Worm (Caenorhabditis elegans): Measurements from ENCODE around the gene srx-6.
A peak's percentile ranks its signal among the peaks of the same experiment; 100 is the strongest.
"Not testable (repeated sequence)": the region's sequence is repeated elsewhere in the genome, so short reads cannot be mapped to it uniquely, and the experiment has no call there.

The srx-6 gene

ce11 chrV:7321915-7322314, 8.8 kb upstream of the srx-6 start, which contains the start of gene F10G2.10:
Gene F10G2.10 (plus strand): TSS chrV:7322215.
- no peak for TF ChIP-seq nhr-42 (GFP tag; IDR thresholded peaks at IDR 0.05)
- TF ChIP-seq unc-62 (GFP tag; optimal IDR thresholded peaks at IDR 0.05 in 1 of 2) = peak in 1 of 2 experiments; percentile 39
- no peak for TF ChIP-seq unc-62 (tag; optimal IDR thresholded peaks at IDR 0.05)
- TF ChIP-seq hmg-1.1 (GFP tag; IDR thresholded peaks at IDR 0.05) = no peak
- TF ChIP-seq tag-97 (GFP tag; IDR thresholded peaks at IDR 0.05) = no peak
- TF ChIP-seq spr-3 (GFP tag; optimal IDR thresholded peaks at IDR 0.05) = no peak

ce11 chrV:7320909-7321308, 7.8 kb upstream of the srx-6 start, which contains the start of gene lmd-4:
Gene lmd-4 (minus strand): TSS chrV:7321009.
- TF ChIP-seq F49E8.2 (tag; optimal IDR thresholded peaks at IDR 0.05; ENCODE audit: borderline replicate concordance) = no peak
- TF ChIP-seq mxl-3 (GFP tag; optimal IDR thresholded peaks at IDR 0.05) = no peak
- no peak for TF ChIP-seq hif-1 (tag; optimal IDR thresholded peaks at IDR 0.05)
- TF ChIP-seq ceh-82 (tag; optimal IDR thresholded peaks at IDR 0.05) = no peak
- TF ChIP-seq nhr-41 (GFP tag; IDR thresholded peaks at IDR 0.05) = no peak
- TF ChIP-seq T20F7.1 (GFP tag; optimal IDR thresholded peaks at IDR 0.05) = no peak
- no peak for TF ChIP-seq Y5F2A.4 (GFP tag; optimal IDR thresholded peaks at IDR 0.05)

ce11 chrV:7307089-7307488, 6.0 kb downstream of the srx-6 start, which contains the start of gene F07G11.1:
Gene F07G11.1 (plus strand): TSS chrV:7307389.
- no peak for TF ChIP-seq ceh-44 (GFP tag; IDR thresholded peaks at IDR 0.05)
- no peak for TF ChIP-seq lin-15B (tag; optimal IDR thresholded peaks at IDR 0.05)
- no peak for TF ChIP-seq egl-27 (tag; optimal IDR thresholded peaks at IDR 0.05)
- TF ChIP-seq lim-7 (GFP tag; IDR thresholded peaks at IDR 0.05) = no peak
- TF ChIP-seq nhr-76 (tag; optimal IDR thresholded peaks at IDR 0.05) = no peak
- no peak for TF ChIP-seq zag-1 (tag; optimal IDR thresholded peaks at IDR 0.05)
- no peak for TF ChIP-seq tra-1 (GFP tag; IDR thresholded peaks at IDR 0.05)
- no peak for TF ChIP-seq ztf-11 (tag; optimal IDR thresholded peaks at IDR 0.05)
- TF ChIP-seq saeg-2 (GFP tag; IDR thresholded peaks at IDR 0.05) = no peak
- TF ChIP-seq egl-43 (GFP tag; IDR thresholded peaks at IDR 0.05) = no peak
- no peak for TF ChIP-seq lin-38 (GFP tag; IDR thresholded peaks at IDR 0.05)
- TF ChIP-seq nhr-10 (tag; optimal IDR thresholded peaks at IDR 0.05) = no peak
- no peak for TF ChIP-seq lin-29 (GFP tag; IDR thresholded peaks at IDR 0.05)
- TF ChIP-seq nhr-42 (GFP tag; IDR thresholded peaks at IDR 0.05) = no peak
- no peak for TF ChIP-seq gei-8 (GFP tag; optimal IDR thresholded peaks at IDR 0.05)
- TF ChIP-seq rbr-2 (tag; optimal IDR thresholded peaks at IDR 0.05) = no peak
- no peak for TF ChIP-seq daf-12 (tag; optimal IDR thresholded peaks at IDR 0.05)

- TF ChIP-seq tag-97 (GFP tag; IDR thresholded peaks at IDR 0.05); ama-1 (optimal IDR thresholded peaks at IDR 0.05); lin-29 (GFP tag; IDR thresholded peaks at IDR 0.05): not testable (repeated sequence)
These were observed 8.6 kb downstream of the srx-6 start, which contains the start of gene F07G11.2 for ce11 chrV:7304506-7304905. Gene F07G11.2 (plus strand): TSS chrV:7304806.

ce11 chrV:7298463-7298862, 14.7 kb downstream of the srx-6 start, which contains the start of gene F07G11.3:
Gene F07G11.3 (plus strand): TSS chrV:7298763.
- TF ChIP-seq sdz-12 (GFP tag; optimal IDR thresholded peaks at IDR 0.05) (no peak), Y105C5A.15 (GFP tag; IDR thresholded peaks at IDR 0.05) (no peak), unc-62 (GFP tag; optimal IDR thresholded peaks at IDR 0.05 in 1 of 2) (peak in 1 of 2 experiments; percentile 55), unc-62 (tag; optimal IDR thresholded peaks at IDR 0.05) (no peak)

- TF ChIP-seq zfp-3 (GFP tag; conservative IDR thresholded peaks at IDR 0.05) (no peak), lin-15B (tag; optimal IDR thresholded peaks at IDR 0.05) (no peak), zfp-2 (tag; optimal IDR thresholded peaks at IDR 0.05) (no peak), skn-1 (tag; optimal IDR thresholded peaks at IDR 0.05) (no peak), nhr-28 (tag; optimal IDR thresholded peaks at IDR 0.05) (no peak), ceh-28 (tag; optimal IDR thresholded peaks at IDR 0.05) (no peak)
These were observed 15.9 kb downstream of the srx-6 start, which contains the start of gene srj-32 for ce11 chrV:7297263-7297662. Gene srj-32 (minus strand): TSS chrV:7297363.
